Fruit fly (Drosophila melanogaster): ENCODE results near the gene CG17186.

Gene CG17186

DNA sequence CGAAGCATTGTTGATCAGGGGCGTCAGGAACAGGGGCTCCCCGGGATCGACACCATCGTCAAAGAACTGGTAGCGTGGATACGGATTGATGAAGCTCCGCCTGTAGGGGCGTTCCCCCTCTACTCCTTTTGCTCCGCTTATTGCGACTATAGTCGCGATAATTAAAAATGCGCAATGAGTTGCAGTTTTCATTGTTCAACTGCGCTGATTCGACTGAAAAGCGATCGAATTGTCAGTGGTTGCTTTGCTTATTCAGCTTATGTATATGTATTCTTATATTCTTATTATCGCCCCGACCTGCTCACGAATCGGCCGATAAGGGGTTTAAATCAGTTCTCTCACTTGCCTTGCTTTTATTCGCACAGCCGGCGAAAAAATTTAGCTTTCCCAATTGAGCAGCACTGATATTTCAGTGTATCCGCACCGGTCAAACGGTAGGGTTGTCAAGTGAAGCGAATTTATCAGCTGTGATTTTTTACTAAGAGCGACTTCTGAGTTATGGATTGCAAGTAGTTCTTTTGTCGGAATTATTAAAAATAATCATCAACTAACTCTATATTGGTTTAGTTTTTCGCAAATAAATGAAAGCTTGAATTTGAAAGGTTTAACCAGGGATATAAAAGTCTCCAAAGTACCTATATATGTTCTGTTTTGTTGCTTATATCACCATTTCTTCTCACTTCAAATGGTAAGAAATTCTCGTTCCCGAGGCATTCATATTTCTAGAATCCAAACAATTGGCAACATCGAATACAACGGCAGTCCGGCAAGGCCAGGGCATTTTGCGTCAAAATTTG, 13.1 kb downstream of the CG17186 start, which contains the start of the genes CG4572 and CG4686 (continued):
- TF ChIP-seq Adf1 (GFP tag; IDR thresholded peaks at IDR 0.05) = peak; percentile 51; the same call in 1 of the 2 replicates
- TF ChIP-seq Sry-δ (GFP tag; optimal IDR thresholded peaks at IDR 0.05) = peak; percentile 55
- TF ChIP-seq Sin3A (optimal IDR thresholded peaks at IDR 0.05) = peak; percentile 68
- TF ChIP-seq chm (GFP tag; IDR thresholded peaks at IDR 0.05) = no peak; the same call in 1 of the 2 replicates
- TF ChIP-seq mam (GFP tag; optimal IDR thresholded peaks at IDR 0.05) = peak; percentile 80
- peak; percentile 40; the same call in 1 of the 2 replicates for TF ChIP-seq wor (GFP tag; IDR thresholded peaks at IDR 0.05)
- TF ChIP-seq Dfd (GFP tag; optimal IDR thresholded peaks at IDR 0.05) = no peak
- peak; percentile 83 for TF ChIP-seq al (GFP tag; IDR thresholded peaks at IDR 0.05)
- no peak for TF ChIP-seq hth (optimal IDR thresholded peaks at IDR 0.05)
- TF ChIP-seq hb (GFP tag; IDR thresholded peaks at IDR 0.05; ENCODE audit: partially characterized antibody) = no peak
- TF ChIP-seq CG4404 (GFP tag; IDR thresholded peaks at IDR 0.05) = peak; percentile 83
- peak; percentile 37 for TF ChIP-seq NFAT (GFP tag; IDR thresholded peaks at IDR 0.05)
- peak; percentile 69 for TF ChIP-seq CG10274 (GFP tag; optimal IDR thresholded peaks at IDR 0.05)
- peak; percentile 22 for TF ChIP-seq CG9797 (GFP tag; optimal IDR thresholded peaks at IDR 0.05)
- peak; percentile 81 for TF ChIP-seq grau (tag; optimal IDR thresholded peaks at IDR 0.05)
- TF ChIP-seq CG8924 (tag; optimal IDR thresholded peaks at IDR 0.05) = peak; percentile 70
- TF ChIP-seq Tbp (GFP tag; optimal IDR thresholded peaks at IDR 0.05) = no peak
- 0 out of 2 replicates have a peak, but pooled peaks have one; percentile 8 for TF ChIP-seq CG17328 (GFP tag; IDR thresholded peaks at IDR 0.05)
- peak; percentile 66 for TF ChIP-seq Usf (GFP tag; optimal IDR thresholded peaks at IDR 0.05)
- peak; percentile 71 for TF ChIP-seq dmrt99B (tag; optimal IDR thresholded peaks at IDR 0.05)
- peak; percentile 75 for TF ChIP-seq Fer3 (tag; optimal IDR thresholded peaks at IDR 0.05)
- TF ChIP-seq CG6813 (GFP tag; optimal IDR thresholded peaks at IDR 0.05) = peak; percentile 31
- TF ChIP-seq unc-4 (GFP tag; IDR thresholded peaks at IDR 0.05; ENCODE audit: partially characterized antibody) = 0 out of 2 replicates have a peak, but pooled peaks have one; percentile 39
- peak; percentile 36 for TF ChIP-seq CG1792 (GFP tag; optimal IDR thresholded peaks at IDR 0.05)
- TF ChIP-seq CG6254 (GFP tag; optimal IDR thresholded peaks at IDR 0.05) = no peak
- no peak for TF ChIP-seq CG2889 (GFP tag; IDR thresholded peaks at IDR 0.05)
- TF ChIP-seq Hand (GFP tag; optimal IDR thresholded peaks at IDR 0.05) = no peak
- TF ChIP-seq CG6689 (GFP tag; IDR thresholded peaks at IDR 0.05) = peak; percentile 77
- peak; percentile 54 for TF ChIP-seq CG16815 (GFP tag; optimal IDR thresholded peaks at IDR 0.05)
- TF ChIP-seq pnt (GFP tag; optimal IDR thresholded peaks at IDR 0.05) = peak; percentile 70
- TF ChIP-seq wdn (GFP tag; IDR thresholded peaks at IDR 0.05) = no peak
- peak; percentile 55; the same call in 1 of the 2 replicates for TF ChIP-seq Atf6 (GFP tag; IDR thresholded peaks at IDR 0.05)
- peak; percentile 18 for TF ChIP-seq CG6654 (GFP tag; optimal IDR thresholded peaks at IDR 0.05)
- no peak for TF ChIP-seq CG12299 (tag; optimal IDR thresholded peaks at IDR 0.05)
- TF ChIP-seq nerfin-1 (tag; optimal IDR thresholded peaks at IDR 0.05) = peak; percentile 85
- peak; percentile 55 for TF ChIP-seq Atf3 (GFP tag; optimal IDR thresholded peaks at IDR 0.05)
- no peak for TF ChIP-seq oc (tag; optimal IDR thresholded peaks at IDR 0.05)
- TF ChIP-seq mirr (GFP tag; optimal IDR thresholded peaks at IDR 0.05) = no peak
- no peak for TF ChIP-seq Lpt (GFP tag; optimal IDR thresholded peaks at IDR 0.05)
- no peak for TF ChIP-seq Awh (GFP tag; IDR thresholded peaks at IDR 0.05)
- peak; percentile 58 for TF ChIP-seq CG17385 (GFP tag; optimal IDR thresholded peaks at IDR 0.05)
- peak; percentile 63 for TF ChIP-seq Elba2 (GFP tag; optimal IDR thresholded peaks at IDR 0.05)
- TF ChIP-seq CG7357 (GFP tag; IDR thresholded peaks at IDR 0.05) = peak; percentile 83
- TF ChIP-seq bowl (GFP tag; IDR thresholded peaks at IDR 0.05) = no peak
- no peak for TF ChIP-seq HLHmδ (GFP tag; optimal IDR thresholded peaks at IDR 0.05)
- TF ChIP-seq tna (GFP tag; IDR thresholded peaks at IDR 0.05; ENCODE audit: partially characterized antibody) = 0 out of 2 replicates have a peak, but pooled peaks have one; percentile 46
- TF ChIP-seq br (optimal IDR thresholded peaks at IDR 0.05) = no peak
- TF ChIP-seq pita (GFP tag; optimal IDR thresholded peaks at IDR 0.05) = no peak
- TF ChIP-seq CG17802 (tag; optimal IDR thresholded peaks at IDR 0.05) = peak; percentile 18
- peak; percentile 58 for TF ChIP-seq slp2 (GFP tag; optimal IDR thresholded peaks at IDR 0.05)

All from whole organism, embryonic.